Fruit fly (Drosophila melanogaster) whole organism, embryonic: ENCODE results near the gene dome.

Experiments
- Bdp1 ChIP-seq: fragments of 200-800 bp; sonication (Bioruptor generic); optimal IDR thresholded peaks from 3 replicates; lab custom pipeline; 2016; ENCODE audit warnings: missing biosample characterization, missing genetic modification characterization
- CG11723 ChIP-seq: fragments of 200-800 bp; sonication (Bioruptor generic); optimal IDR thresholded peaks from 2 replicates; lab custom pipeline; 2017; ENCODE audit warnings: missing biosample characterization, mild to moderate bottlenecking, missing genetic modification characterization
- CG12942 ChIP-seq: fragments of 200-800 bp; sonication (Bioruptor generic); optimal IDR thresholded peaks from 3 replicates; lab custom pipeline; 2016; ENCODE audit warnings: missing biosample characterization, missing genetic modification characterization
- CG13123 ChIP-seq: fragments of 200-800 bp; sonication (Bioruptor generic); optimal IDR thresholded peaks from 2 replicates; lab custom pipeline; 2016; ENCODE audit warnings: missing biosample characterization, missing genetic modification characterization
- CG13624 ChIP-seq: fragments of 200-800 bp; sonication (Bioruptor generic); optimal IDR thresholded peaks from 2 replicates; lab custom pipeline; 2016; ENCODE audit warnings: missing biosample characterization, missing genetic modification characterization
- CG13775 ChIP-seq: fragments of 200-800 bp; sonication (Bioruptor generic); optimal IDR thresholded peaks from 3 replicates; lab custom pipeline; 2017; ENCODE audit warnings: missing biosample characterization, mild to moderate bottlenecking, missing genetic modification characterization
- CG14667 ChIP-seq: fragments of 200-800 bp; sonication (Bioruptor generic); IDR thresholded peaks from 2 replicates; pipeline ENCODE4 v1.3.6; 2022; ENCODE audit warnings: missing biosample characterization, missing genetic modification characterization
- CG1529 ChIP-seq: fragments of 200-800 bp; sonication (Bioruptor generic); optimal IDR thresholded peaks from 3 replicates; lab custom pipeline; 2018; ENCODE audit warnings: missing biosample characterization, missing genetic modification characterization
- CG17186 ChIP-seq: fragments of 200-800 bp; sonication (Bioruptor generic); optimal IDR thresholded peaks from 3 replicates; lab custom pipeline; 2017; ENCODE audit warnings: missing biosample characterization, missing genetic modification reagents, missing genetic modification characterization
- CG17361 ChIP-seq: fragments of 200-800 bp; sonication (Bioruptor generic); IDR thresholded peaks from 3 replicates; pipeline ENCODE4 v1.3.6; 2022; ENCODE audit warnings: missing biosample characterization, missing genetic modification characterization
- CG17385 ChIP-seq: fragments of 200-800 bp; sonication (Bioruptor generic); optimal IDR thresholded peaks from 3 replicates; lab custom pipeline; 2018; ENCODE audit warnings: missing biosample characterization, mild to moderate bottlenecking, missing genetic modification characterization
- CG18764 ChIP-seq: fragments of 200-800 bp; sonication (Bioruptor generic); optimal IDR thresholded peaks from 3 replicates; lab custom pipeline; 2016; ENCODE audit warnings: missing biosample characterization, missing genetic modification characterization
- CG31224 ChIP-seq: fragments of 200-800 bp; sonication (Bioruptor generic); IDR thresholded peaks from 2 replicates; pipeline ENCODE4 v1.3.6; 2022; ENCODE audit warnings: missing biosample characterization, missing genetic modification characterization
- CG4707 ChIP-seq: fragments of 200-800 bp; sonication (Bioruptor generic); optimal IDR thresholded peaks from 2 replicates; lab custom pipeline; 2018; ENCODE audit warnings: missing biosample characterization, mild to moderate bottlenecking, missing genetic modification characterization, moderate library complexity
- CG6272 ChIP-seq: fragments of 200-800 bp; sonication (Bioruptor generic); IDR thresholded peaks from 2 replicates; pipeline ENCODE4 v1.3.6; 2022; ENCODE audit warnings: missing biosample characterization, missing genetic modification characterization
- CG8281 ChIP-seq: fragments of 200-800 bp; sonication (Bioruptor generic); optimal IDR thresholded peaks from 2 replicates; lab custom pipeline; 2018; ENCODE audit warnings: missing biosample characterization, mild to moderate bottlenecking, missing genetic modification characterization, moderate library complexity
- Deaf1 ChIP-seq: fragments of 200-800 bp; optimal IDR thresholded peaks from 3 replicates; lab custom pipeline; 2019; ENCODE audit warnings: missing biosample characterization, mild to moderate bottlenecking, missing genetic modification characterization, moderate library complexity
- Hr51 ChIP-seq, 2 experiments: fragments of 200-800 bp; sonication (Bioruptor generic); optimal IDR thresholded peaks; 2 replicates in 1 of 2; 3 replicates in 1 of 2; lab custom pipeline; 2016 to 2018; ENCODE audit warnings: missing biosample characterization in 2 of 2, missing genetic modification characterization in 2 of 2, mild to moderate bottlenecking in 1 of 2, moderate library complexity in 1 of 2
- MTF-1 ChIP-seq: fragments of 200-800 bp; sonication (Bioruptor generic); optimal IDR thresholded peaks from 2 replicates; lab custom pipeline; 2018; ENCODE audit warnings: missing biosample characterization, mild to moderate bottlenecking, missing genetic modification characterization, borderline replicate concordance
- Mad ChIP-seq: fragments of 200-800 bp; sonication (Bioruptor generic); optimal IDR thresholded peaks from 2 replicates; lab custom pipeline; 2016; ENCODE audit warnings: missing biosample characterization, missing genetic modification characterization
- Meics ChIP-seq: fragments of 200-800 bp; sonication (Bioruptor generic); optimal IDR thresholded peaks from 2 replicates; lab custom pipeline; 2017; ENCODE audit warnings: missing biosample characterization, mild to moderate bottlenecking, missing genetic modification characterization
- Myb ChIP-seq: fragments of 200-800 bp; sonication (Bioruptor generic); optimal IDR thresholded peaks from 2 replicates; lab custom pipeline; 2016; ENCODE audit warnings: missing biosample characterization, missing genetic modification characterization
- Optix ChIP-seq: fragments of 200-800 bp; sonication (Bioruptor generic); IDR thresholded peaks from 3 replicates; pipeline ENCODE4 v1.3.6; 2022; ENCODE audit warnings: missing biosample characterization, missing genetic modification characterization
- Ptx1 ChIP-seq: fragments of 200-800 bp; sonication (Bioruptor generic); IDR thresholded peaks from 2 replicates; pipeline ENCODE4 v1.3.6; 2022; ENCODE audit warnings: missing biosample characterization, missing genetic modification characterization
- Sin3A ChIP-seq: fragments of >200 bp; optimal IDR thresholded peaks from 2 replicates; lab custom pipeline; 2018
- Six4 ChIP-seq: fragments of 200-800 bp; sonication (Bioruptor generic); optimal IDR thresholded peaks from 2 replicates; lab custom pipeline; 2016; ENCODE audit warnings: missing biosample characterization, missing genetic modification characterization
- Sox102F ChIP-seq: fragments of 200-800 bp; sonication (Bioruptor generic); optimal IDR thresholded peaks from 2 replicates; lab custom pipeline; 2018; ENCODE audit warnings: missing biosample characterization, mild to moderate bottlenecking, missing genetic modification characterization, moderate library complexity
- Sry-δ ChIP-seq: fragments of 200-800 bp; sonication (Bioruptor generic); optimal IDR thresholded peaks from 2 replicates; lab custom pipeline; 2016; ENCODE audit warnings: missing biosample characterization, missing genetic modification characterization
- Ssrp ChIP-seq: fragments of 200-800 bp; sonication (Bioruptor generic); optimal IDR thresholded peaks from 2 replicates; lab custom pipeline; 2018; ENCODE audit warnings: missing biosample characterization, mild to moderate bottlenecking, missing genetic modification characterization, moderate library complexity
- bowl ChIP-seq: fragments of 200-800 bp; sonication (Bioruptor generic); IDR thresholded peaks from 2 replicates; pipeline ENCODE4 v1.3.6; 2022; ENCODE audit warnings: missing biosample characterization, missing genetic modification characterization
- br ChIP-seq: fragments of >200 bp; optimal IDR thresholded peaks from 2 replicates; lab custom pipeline; 2017
- btn ChIP-seq: fragments of 200-800 bp; sonication (Bioruptor generic); optimal IDR thresholded peaks from 2 replicates; lab custom pipeline; 2016; ENCODE audit warnings: missing biosample characterization, missing genetic modification characterization
- cas ChIP-seq: fragments of 200-800 bp; sonication (Bioruptor generic); IDR thresholded peaks from 2 replicates; pipeline ENCODE4 v1.3.6; 2022; ENCODE audit warnings: missing biosample characterization, missing genetic modification characterization
- crp ChIP-seq, 2 experiments: fragments of 200-800 bp; sonication (Bioruptor generic); optimal IDR thresholded peaks; 2 replicates in 1 of 2; 3 replicates in 1 of 2; lab custom pipeline; 2017; ENCODE audit warnings: missing biosample characterization in 2 of 2, missing genetic modification characterization in 2 of 2, mild to moderate bottlenecking in 1 of 2, moderate library complexity in 1 of 2
- dmrt11E ChIP-seq: fragments of 200-800 bp; sonication (Bioruptor generic); optimal IDR thresholded peaks from 3 replicates; lab custom pipeline; 2018; ENCODE audit warnings: missing biosample characterization, mild to moderate bottlenecking, missing genetic modification characterization, moderate library complexity
- en ChIP-seq: fragments of 200-800 bp; sonication (Bioruptor generic); optimal IDR thresholded peaks from 2 replicates; lab custom pipeline; 2016; ENCODE audit warnings: missing biosample characterization, missing genetic modification characterization
- fd102C ChIP-seq: fragments of 200-800 bp; sonication (Bioruptor generic); optimal IDR thresholded peaks from 2 replicates; lab custom pipeline; 2018; ENCODE audit warnings: missing biosample characterization, mild to moderate bottlenecking, missing genetic modification characterization, moderate library complexity
- hb ChIP-seq: fragments of 200-800 bp; sonication (Bioruptor generic); IDR thresholded peaks from 3 replicates; pipeline ENCODE4 v1.3.6; 2022; ENCODE audit warnings: missing biosample characterization, missing genetic modification characterization; ENCODE audit not compliant: partially characterized antibody
- insv ChIP-seq, 2 experiments: fragments of 200-800 bp; sonication (Bioruptor generic); optimal IDR thresholded peaks; 3 replicates each; lab custom pipeline; 2016 to 2018; ENCODE audit warnings: missing biosample characterization in 2 of 2, missing genetic modification characterization in 2 of 2
- lov ChIP-seq, 2 experiments: fragments of 200-800 bp in 1 of 2; fragments of >200 bp in 1 of 2; sonication (Bioruptor generic) in 1 of 2; IDR thresholded peaks in 1 of 2; optimal IDR thresholded peaks in 1 of 2; 2 replicates in 1 of 2; 3 replicates in 1 of 2; pipeline versions ENCODE4 v1.3.6 to Lab custom; 2017 to 2022; ENCODE audit warnings: missing biosample characterization in 1 of 2, missing genetic modification characterization in 1 of 2
- maf-S ChIP-seq: fragments of 200-800 bp; sonication (Bioruptor generic); optimal IDR thresholded peaks from 2 replicates; lab custom pipeline; 2016; ENCODE audit warnings: missing biosample characterization, missing genetic modification characterization
- mirr ChIP-seq: fragments of 200-800 bp; sonication (Bioruptor generic); optimal IDR thresholded peaks from 3 replicates; lab custom pipeline; 2018; ENCODE audit warnings: missing biosample characterization, mild to moderate bottlenecking, missing genetic modification characterization
- nmo ChIP-seq: fragments of 200-800 bp; sonication (Bioruptor generic); optimal IDR thresholded peaks from 2 replicates; lab custom pipeline; 2018; ENCODE audit warnings: missing biosample characterization, mild to moderate bottlenecking, missing genetic modification characterization, moderate library complexity
- stwl ChIP-seq: fragments of 200-800 bp; sonication (Bioruptor generic); optimal IDR thresholded peaks from 3 replicates; lab custom pipeline; 2018; ENCODE audit warnings: missing biosample characterization, mild to moderate bottlenecking, missing genetic modification characterization, moderate library complexity
- tx ChIP-seq: fragments of 200-800 bp; sonication (Bioruptor generic); optimal IDR thresholded peaks from 2 replicates; lab custom pipeline; 2016; ENCODE audit warnings: missing biosample characterization, missing genetic modification characterization
- vfl ChIP-seq: fragments of 200-800 bp; sonication (Bioruptor generic); optimal IDR thresholded peaks from 2 replicates; lab custom pipeline; 2016; ENCODE audit warnings: missing biosample characterization, missing genetic modification characterization
- wdn ChIP-seq: fragments of 200-800 bp; sonication (Bioruptor generic); IDR thresholded peaks from 2 replicates; pipeline ENCODE4 v1.3.6; 2022; ENCODE audit warnings: missing biosample characterization, missing genetic modification characterization
- z ChIP-seq: fragments of 200-800 bp; sonication (Bioruptor generic); IDR thresholded peaks from 3 replicates; pipeline ENCODE4 v1.3.6; 2022; ENCODE audit warnings: missing biosample characterization, missing genetic modification characterization

dome gene

dm6 chrX:19692951-19693698, 9.8 kb upstream of the dome start, which contains the start of gene Mer (continued):
- TF ChIP-seq Ssrp (tag; lab: Kevin White, UChicago) (peak; percentile 69), dmrt11E (tag; lab: Kevin White, UChicago) (peak; percentile 76), CG11723 (GFP tag; lab: Kevin White, UChicago) (peak; percentile 61), stwl (tag; lab: Kevin White, UChicago) (peak; percentile 59), Meics (GFP tag; lab: Kevin White, UChicago) (peak; percentile 90), Myb (GFP tag; lab: Kevin White, UChicago) (peak; percentile 71), Sin3A (lab: Kevin White, UChicago) (peak; percentile 12), CG17385 (peak; percentile 77), CG17186 (GFP tag; lab: Kevin White, UChicago) (peak; percentile 46), z (GFP tag; lab: Robert Waterston, UW) (no peak), hb (no peak), Optix (GFP tag; lab: Robert Waterston, UW) (peak; percentile 86), maf-S (GFP tag; lab: Kevin White, UChicago) (peak; percentile 81), MTF-1 (GFP tag; lab: Kevin White, UChicago) (peak; percentile 71), Bdp1 (GFP tag; lab: Kevin White, UChicago) (peak; percentile 73), nmo (GFP tag; lab: Kevin White, UChicago) (peak; percentile 86), Ptx1 (GFP tag; lab: Robert Waterston, UW) (peak; percentile 81), CG12942 (GFP tag; lab: Kevin White, UChicago) (peak; percentile 79), CG14667 (GFP tag; lab: Robert Waterston, UW) (peak; percentile 52; the same call in 1 of the 2 replicates), CG8281 (peak; percentile 63), CG13624 (GFP tag; lab: Kevin White, UChicago) (peak; percentile 88), Six4 (GFP tag; lab: Kevin White, UChicago) (peak; percentile 78), CG13123 (peak; percentile 40), CG4707 (peak; percentile 37), Mad (GFP tag; lab: Kevin White, UChicago) (peak; percentile 82), insv (GFP tag; optimal IDR thresholded peaks at IDR 0.05; lab: Kevin White, UChicago) (peak in 1 of 2 experiments; percentile 45), vfl (GFP tag; lab: Kevin White, UChicago) (peak; percentile 76), Hr51 (GFP tag; optimal IDR thresholded peaks at IDR 0.05; lab: Kevin White, UChicago) (peak; percentile 82 to 88), Sry-δ (peak; percentile 55), CG18764 (GFP tag; lab: Kevin White, UChicago) (peak; percentile 71), btn (GFP tag; lab: Kevin White, UChicago) (peak; percentile 74), fd102C (GFP tag; lab: Kevin White, UChicago) (peak; percentile 10), mirr (peak; percentile 85), lov (optimal IDR thresholded peaks at IDR 0.05; lab: Kevin White, UChicago) (no peak), lov (GFP tag; IDR thresholded peaks at IDR 0.05; lab: Robert Waterston, UW) (peak; percentile 48; the same call in 1 of the 3 replicates), CG13775 (GFP tag; lab: Kevin White, UChicago) (peak; percentile 86), Sox102F (GFP tag; lab: Kevin White, UChicago) (no peak), tx (peak; percentile 73), CG1529 (GFP tag; lab: Kevin White, UChicago) (peak; percentile 70), CG31224 (GFP tag; lab: Robert Waterston, UW) (peak; percentile 63), CG17361 (GFP tag; lab: Robert Waterston, UW) (peak; percentile 79), Deaf1 (tag; lab: Kevin White, UChicago) (peak; percentile 54), bowl (0 out of 2 replicates have a peak, but pooled peaks have one; percentile 38), cas (GFP tag; lab: Robert Waterston, UW) (peak; percentile 82), crp (GFP tag; optimal IDR thresholded peaks at IDR 0.05; lab: Kevin White, UChicago) (peak in 1 of 2 experiments; percentile 35), wdn (GFP tag; lab: Robert Waterston, UW) (peak; percentile 55; the same call in 1 of the 2 replicates), en (GFP tag; lab: Kevin White, UChicago) (peak; percentile 70), CG6272 (GFP tag; lab: Robert Waterston, UW) (peak; percentile 54; the same call in 1 of the 2 replicates), br (lab: Kevin White, UChicago) (no peak)
